Fruit fly (Drosophila melanogaster) whole organism, pupa: ENCODE results near the gene SdhD.

Source experiments
- CG10348 ChIP-seq: fragments of 200-800 bp; sonication (Bioruptor generic); IDR thresholded peaks from 2 replicates; pipeline ENCODE4 v1.3.6; 2022; ENCODE audit warnings: missing biosample characterization, missing genetic modification characterization
- CG12605 ChIP-seq: fragments of 200-800 bp; sonication (Bioruptor generic); IDR thresholded peaks from 2 replicates; pipeline ENCODE4 v1.3.6; 2022; ENCODE audit warnings: missing biosample characterization, missing genetic modification characterization
- CG13204 ChIP-seq: fragments of 200-800 bp; sonication (Bioruptor generic); optimal IDR thresholded peaks from 2 replicates; lab custom pipeline; 2018; ENCODE audit warnings: missing biosample characterization, mild to moderate bottlenecking, missing genetic modification characterization, moderate library complexity
- CG14655 ChIP-seq: fragments of 200-800 bp; sonication (Bioruptor generic); optimal IDR thresholded peaks from 3 replicates; lab custom pipeline; 2017; ENCODE audit warnings: mild to moderate bottlenecking, missing biosample characterization, missing genetic modification reagents, missing genetic modification characterization
- CG15710 ChIP-seq: fragments of 200-800 bp; sonication (Bioruptor generic); optimal IDR thresholded peaks from 2 replicates; lab custom pipeline; 2018; ENCODE audit warnings: missing biosample characterization, mild to moderate bottlenecking, missing genetic modification characterization, moderate library complexity
- CG17806 ChIP-seq: fragments of 200-800 bp; sonication (Bioruptor generic); optimal IDR thresholded peaks from 2 replicates; lab custom pipeline; 2018; ENCODE audit warnings: missing biosample characterization, mild to moderate bottlenecking, missing genetic modification characterization, moderate library complexity
- CG32121 ChIP-seq: fragments of 200-800 bp; sonication (Bioruptor generic); IDR thresholded peaks from 2 replicates; pipeline ENCODE4 v1.3.6; 2022; ENCODE audit warnings: missing biosample characterization, missing genetic modification characterization
- CG34367 ChIP-seq: fragments of 200-800 bp; sonication (Bioruptor generic); optimal IDR thresholded peaks from 2 replicates; lab custom pipeline; 2018; ENCODE audit warnings: missing biosample characterization, mild to moderate bottlenecking, missing genetic modification characterization
- CG4496 ChIP-seq: fragments of 200-800 bp; sonication (Bioruptor generic); IDR thresholded peaks from 3 replicates; pipeline ENCODE4 v1.3.6; 2022; ENCODE audit warnings: missing biosample characterization, missing genetic modification characterization
- CG8159 ChIP-seq: fragments of 200-800 bp; sonication (Bioruptor generic); optimal IDR thresholded peaks from 3 replicates; lab custom pipeline; 2018; ENCODE audit warnings: missing biosample characterization, mild to moderate bottlenecking, missing genetic modification characterization, moderate library complexity
- CG8301 ChIP-seq: fragments of 200-800 bp; sonication (Bioruptor generic); optimal IDR thresholded peaks from 2 replicates; lab custom pipeline; 2018; ENCODE audit warnings: missing biosample characterization, mild to moderate bottlenecking, missing genetic modification characterization
- CG9948 ChIP-seq: fragments of 200-800 bp; sonication (Bioruptor generic); optimal IDR thresholded peaks from 2 replicates; lab custom pipeline; 2018; ENCODE audit warnings: missing biosample characterization, mild to moderate bottlenecking, missing genetic modification characterization, moderate library complexity
- D1 ChIP-seq: fragments of 200-800 bp; sonication (Bioruptor generic); optimal IDR thresholded peaks from 2 replicates; lab custom pipeline; 2018; ENCODE audit warnings: missing biosample characterization, mild to moderate bottlenecking, missing genetic modification characterization, moderate library complexity
- EcR ChIP-seq: fragments of 200-800 bp; sonication (Bioruptor generic); optimal IDR thresholded peaks from 3 replicates; lab custom pipeline; 2019; ENCODE audit warnings: missing biosample characterization, missing genetic modification characterization, mild to moderate bottlenecking, moderate library complexity, missing genetic modification reagents
- Ets98B ChIP-seq: fragments of 200-800 bp; sonication (Bioruptor generic); IDR thresholded peaks from 2 replicates; pipeline ENCODE4 v1.3.6; 2022; ENCODE audit warnings: missing biosample characterization, missing genetic modification characterization
- Pif1A ChIP-seq: fragments of 200-800 bp; sonication (Bioruptor generic); optimal IDR thresholded peaks from 3 replicates; lab custom pipeline; 2016; ENCODE audit warnings: missing biosample characterization, missing genetic modification characterization
- Pif1B ChIP-seq: fragments of 200-800 bp; sonication (Bioruptor generic); optimal IDR thresholded peaks from 3 replicates; lab custom pipeline; 2016; ENCODE audit warnings: missing biosample characterization, missing genetic modification characterization
- Snoo ChIP-seq: fragments of 200-800 bp; sonication (Bioruptor generic); optimal IDR thresholded peaks from 3 replicates; lab custom pipeline; 2017; ENCODE audit warnings: missing biosample characterization, mild to moderate bottlenecking, missing genetic modification characterization, inconsistent platforms
- fd96Ca ChIP-seq: fragments of 200-800 bp; sonication (Bioruptor generic); IDR thresholded peaks from 3 replicates; pipeline ENCODE4 v1.3.6; 2022; ENCODE audit warnings: missing biosample characterization, missing genetic modification characterization
- gl ChIP-seq: fragments of 200-800 bp; sonication (Bioruptor generic); optimal IDR thresholded peaks from 2 replicates; lab custom pipeline; 2018; ENCODE audit warnings: missing biosample characterization, mild to moderate bottlenecking, missing genetic modification characterization
- rn ChIP-seq: fragments of 200-800 bp; sonication (Bioruptor generic); IDR thresholded peaks from 2 replicates; pipeline ENCODE4 v1.3.6; 2022; ENCODE audit warnings: missing biosample characterization, missing genetic modification characterization

SdhD gene

dm6 chr3R:23787632-23787960 lies 27.2 kb upstream of the SdhD start:
- TF ChIP-seq CG4496 (GFP tag; lab: Robert Waterston, UW) (no peak), CG34367 (tag; lab: Kevin White, UChicago) (no peak), EcR (peak; percentile 85), CG15710 (no peak)

dm6 chr3R:23786768-23787631 lies 26.6 kb upstream of the SdhD start:
- TF ChIP-seq EcR (no peak), CG9948 (peak; percentile 63), CG8301 (tag; lab: Kevin White, UChicago) (peak; percentile 20), Ets98B (GFP tag; lab: Robert Waterston, UW) (peak; percentile 57), Pif1B (peak; percentile 78), gl (tag; lab: Kevin White, UChicago) (peak; percentile 69), CG10348 (GFP tag; lab: Robert Waterston, UW) (no peak), CG12605 (GFP tag; lab: Robert Waterston, UW) (no peak; the same call in 1 of the 2 replicates), D1 (tag; lab: Kevin White, UChicago) (peak; percentile 50), CG13204 (GFP tag; lab: Kevin White, UChicago) (no peak), CG15710 (peak; percentile 51), Snoo (no peak), CG34367 (tag; lab: Kevin White, UChicago) (peak; percentile 21), CG17806 (tag; lab: Kevin White, UChicago) (peak; percentile 33), CG14655 (peak; percentile 77), fd96Ca (peak; percentile 71; the same call in 2 of the 3 replicates), CG4496 (GFP tag; lab: Robert Waterston, UW) (peak; percentile 88), CG32121 (GFP tag; lab: Robert Waterston, UW) (peak; percentile 39; the same call in 1 of the 2 replicates), CG8159 (tag; lab: Kevin White, UChicago) (peak; percentile 62), rn (GFP tag; lab: Robert Waterston, UW) (peak; percentile 71), Pif1A (GFP tag; lab: Kevin White, UChicago) (peak; percentile 38)

- TF ChIP-seq CG13204 (GFP tag; lab: Kevin White, UChicago) (peak; percentile 44), CG10348 (GFP tag; lab: Robert Waterston, UW) (no peak), CG17806 (tag; lab: Kevin White, UChicago) (no peak), Pif1B (no peak), Pif1A (GFP tag; lab: Kevin White, UChicago) (no peak), CG12605 (GFP tag; lab: Robert Waterston, UW) (no peak), fd96Ca (no peak), CG14655 (no peak), Ets98B (GFP tag; lab: Robert Waterston, UW) (no peak), EcR (peak; percentile 47), Snoo (no peak), D1 (tag; lab: Kevin White, UChicago) (no peak), gl (tag; lab: Kevin White, UChicago) (peak; percentile 68)
These were observed 24.7 kb upstream of the SdhD start for dm6 chr3R:23784925-23785680.

dm6 chr3R:23783961-23784360 lies 23.6 kb upstream of the SdhD start:
- TF ChIP-seq fd96Ca (peak; percentile 59; the same call in 2 of the 3 replicates), CG9948 (peak; percentile 92), gl (tag; lab: Kevin White, UChicago) (peak; percentile 59), CG8301 (tag; lab: Kevin White, UChicago) (peak; percentile 89), Snoo (peak; percentile 62), CG8159 (tag; lab: Kevin White, UChicago) (peak; percentile 90), Pif1A (GFP tag; lab: Kevin White, UChicago) (peak; percentile 90), CG14655 (peak; percentile 93), CG34367 (tag; lab: Kevin White, UChicago) (peak; percentile 85), Ets98B (GFP tag; lab: Robert Waterston, UW) (peak; percentile 58; the same call in 1 of the 2 replicates), CG13204 (GFP tag; lab: Kevin White, UChicago) (peak; percentile 77), CG17806 (tag; lab: Kevin White, UChicago) (peak; percentile 89), Pif1B (peak; percentile 79), EcR (peak; percentile 34), D1 (tag; lab: Kevin White, UChicago) (peak; percentile 77), CG4496 (GFP tag; lab: Robert Waterston, UW) (peak; percentile 83), CG12605 (GFP tag; lab: Robert Waterston, UW) (peak; percentile 56), CG10348 (GFP tag; lab: Robert Waterston, UW) (0 out of 2 replicates have a peak, but pooled peaks have one; percentile 40), CG32121 (GFP tag; lab: Robert Waterston, UW) (peak; percentile 61; the same call in 1 of the 2 replicates), CG15710 (peak; percentile 90), rn (GFP tag; lab: Robert Waterston, UW) (peak; percentile 49; the same call in 1 of the 2 replicates)

DNA sequence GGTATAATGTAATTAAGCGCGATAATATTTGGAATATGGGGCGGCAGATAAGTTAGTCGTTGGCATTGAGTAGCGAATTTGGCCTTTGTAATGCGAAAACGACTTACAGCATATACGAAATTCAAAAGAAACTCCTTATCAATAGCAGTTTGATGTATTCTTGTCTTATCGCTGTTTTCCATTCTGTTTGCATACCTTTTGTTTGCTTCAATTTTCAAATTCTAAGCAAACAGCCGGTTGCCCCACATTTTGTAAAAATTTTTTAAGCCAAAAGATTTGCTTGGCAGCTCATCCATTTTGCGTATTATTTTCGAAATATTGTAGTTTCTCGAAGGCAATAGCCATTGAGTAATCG lies 23.0 kb upstream of the SdhD start:
- 0 out of 3 replicates have a peak, but pooled peaks have one; percentile 5 for TF ChIP-seq CG4496 (GFP tag; lab: Robert Waterston, UW)
- no peak for TF ChIP-seq CG10348 (GFP tag; lab: Robert Waterston, UW)
- TF ChIP-seq Ets98B (GFP tag; lab: Robert Waterston, UW) = no peak
- no peak for TF ChIP-seq rn (GFP tag; lab: Robert Waterston, UW)
- no peak for TF ChIP-seq CG8301 (tag; lab: Kevin White, UChicago)
